Worm (Caenorhabditis elegans): ENCODE measurements around the gene C44B7.7.

DNA sequence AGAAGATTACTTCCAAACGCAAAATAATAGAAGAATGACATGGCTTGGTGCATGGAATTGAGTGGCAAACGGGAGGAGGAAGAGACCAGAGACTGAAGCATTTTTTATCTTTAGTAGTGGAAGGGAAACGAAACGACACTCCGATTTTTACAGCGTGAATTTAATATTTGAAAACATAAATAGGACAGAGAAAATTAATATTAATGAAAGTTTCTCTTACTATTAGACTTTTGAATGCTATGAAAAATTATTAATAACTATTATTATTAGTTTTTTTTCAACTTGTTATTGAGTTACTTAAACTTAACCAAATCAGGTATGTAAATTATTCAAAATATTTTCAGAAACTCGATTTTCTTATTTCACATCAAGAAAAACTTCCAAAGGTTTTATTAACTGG lies at the start of gene C44B7.7:
- TF ChIP-seq pha-4 (tag; optimal IDR thresholded peaks at IDR 0.05) (no peak), nhr-28 (tag; optimal IDR thresholded peaks at IDR 0.05) (no peak), mep-1 (tag; optimal IDR thresholded peaks at IDR 0.05) (no peak), blmp-1 (tag; optimal IDR thresholded peaks at IDR 0.05) (no peak), nhr-237 (tag; optimal IDR thresholded peaks at IDR 0.05) (no peak)

All from whole organism, mixed stage, embryonic.